Worm (Caenorhabditis elegans) whole organism, midembryonic: Measurements from ENCODE around the gene ccch-2.

Experiments
- tab-1 ChIP-seq: fragments of 200-800 bp; sonication (Bioruptor generic); IDR thresholded peaks from 2 replicates; pipeline ENCODE4 v1.3.6; 2022; ENCODE audit warnings: missing genetic modification characterization, missing compliant biosample characterization
- ztf-29 ChIP-seq: fragments of 200-800 bp; sonication (Bioruptor generic); IDR thresholded peaks from 2 replicates; pipeline ENCODE4 v1.3.6; 2022; ENCODE audit warnings: missing genetic modification reagents, missing genetic modification characterization, missing compliant biosample characterization

ce11 chrIV:16328519-16328918 is 50.5 kb downstream of the ccch-2 start, which contains the start of gene K03D3.2:
- no peak for TF ChIP-seq ztf-29 (GFP tag; lab: Robert Waterston, UW)
- TF ChIP-seq tab-1, result no peak
